Worm (Caenorhabditis elegans) whole organism, late embryonic: ENCODE results near the gene C55B6.5.
A peak's percentile ranks its signal among the peaks of the same experiment; 100 is the strongest.

Source experiments
- C08G9.2 ChIP-seq: sonication (generic microtip); optimal IDR thresholded peaks from 2 replicates; lab custom pipeline; 2016; ENCODE audit warnings: mild to moderate bottlenecking, missing genetic modification characterization, moderate library complexity, missing compliant biosample characterization
- K02D7.2 ChIP-seq: sonication (generic microtip); optimal IDR thresholded peaks from 2 replicates; lab custom pipeline; 2017; ENCODE audit warnings: mild to moderate bottlenecking, missing genetic modification characterization, missing compliant biosample characterization
- T23F11.4 ChIP-seq: fragments of 200-800 bp; sonication (Bioruptor generic); optimal IDR thresholded peaks from 2 replicates; lab custom pipeline; 2018; ENCODE audit warnings: mild to moderate bottlenecking, missing genetic modification characterization, missing compliant biosample characterization
- Y22D7AL.16 ChIP-seq: sonication (generic microtip); optimal IDR thresholded peaks from 2 replicates; lab custom pipeline; 2016; ENCODE audit warnings: missing genetic modification characterization, missing compliant biosample characterization
- ceh-14 ChIP-seq: sonication (generic microtip); optimal IDR thresholded peaks from 2 replicates; lab custom pipeline; 2016; ENCODE audit warnings: missing genotype, missing genetic modification characterization, missing compliant biosample characterization
- ceh-18 ChIP-seq: sonication (generic microtip); optimal IDR thresholded peaks from 2 replicates; lab custom pipeline; 2016; ENCODE audit warnings: missing genetic modification characterization, missing compliant biosample characterization
- ceh-19 ChIP-seq: fragments of 200-800 bp; sonication (Bioruptor generic); optimal IDR thresholded peaks from 2 replicates; lab custom pipeline; 2018; ENCODE audit warnings: mild to moderate bottlenecking, missing genetic modification characterization, missing compliant biosample characterization
- ceh-22 ChIP-seq: sonication (generic microtip); optimal IDR thresholded peaks from 2 replicates; lab custom pipeline; 2017; ENCODE audit warnings: missing biosample characterization, missing genetic modification characterization
- ceh-30 ChIP-seq: fragments of 150-350 bp; optimal IDR thresholded peaks from 2 replicates; lab custom pipeline; 2014; ENCODE audit warnings: missing biosample characterization, missing genetic modification characterization
- ceh-31 ChIP-seq: sonication (generic microtip); optimal IDR thresholded peaks from 2 replicates; lab custom pipeline; 2016; ENCODE audit warnings: missing genetic modification characterization, missing compliant biosample characterization
- ceh-34 ChIP-seq: sonication (generic microtip); optimal IDR thresholded peaks from 2 replicates; lab custom pipeline; 2016; ENCODE audit warnings: mild to moderate bottlenecking, missing genetic modification characterization, missing compliant biosample characterization
- ceh-45 ChIP-seq: fragments of 200-800 bp; sonication (Bioruptor generic); IDR thresholded peaks from 2 replicates; pipeline ENCODE4 v1.3.6; 2022; ENCODE audit warnings: missing genetic modification reagents, missing genetic modification characterization, missing compliant biosample characterization
- ceh-9 ChIP-seq: sonication (generic microtip); optimal IDR thresholded peaks from 2 replicates; lab custom pipeline; 2016; ENCODE audit warnings: mild to moderate bottlenecking, missing genetic modification characterization, inconsistent platforms, missing compliant biosample characterization
- dve-1 ChIP-seq: sonication (generic microtip); optimal IDR thresholded peaks from 2 replicates; lab custom pipeline; 2017; ENCODE audit warnings: antibody characterized with exemption, mild to moderate bottlenecking, missing genetic modification characterization, missing compliant biosample characterization
- elt-2 ChIP-seq: sonication (generic microtip); optimal IDR thresholded peaks from 2 replicates; lab custom pipeline; 2016; ENCODE audit warnings: missing genetic modification reagents, missing genetic modification characterization, missing compliant biosample characterization
- ets-4 ChIP-seq: sonication (generic microtip); optimal IDR thresholded peaks from 2 replicates; lab custom pipeline; 2016; ENCODE audit warnings: missing genetic modification characterization, missing compliant biosample characterization
- fkh-10 ChIP-seq: fragments of 150-350 bp; optimal IDR thresholded peaks from 2 replicates; lab custom pipeline; 2014; ENCODE audit warnings: missing biosample characterization, missing genetic modification reagents, missing genetic modification characterization
- fkh-6 ChIP-seq: sonication (generic microtip); optimal IDR thresholded peaks from 2 replicates; lab custom pipeline; 2016; ENCODE audit warnings: missing genetic modification characterization, missing compliant biosample characterization
- gmeb-2 ChIP-seq: sonication (generic microtip); optimal IDR thresholded peaks from 2 replicates; lab custom pipeline; 2016; ENCODE audit warnings: missing genetic modification characterization, inconsistent platforms, missing compliant biosample characterization
- hlh-15 ChIP-seq: sonication (generic microtip); optimal IDR thresholded peaks from 2 replicates; lab custom pipeline; 2016; ENCODE audit warnings: missing genetic modification characterization, missing compliant biosample characterization
- hlh-30 ChIP-seq: sonication (generic microtip); optimal IDR thresholded peaks from 2 replicates; lab custom pipeline; 2017; ENCODE audit warnings: antibody characterized with exemption, missing genetic modification characterization, missing compliant biosample characterization; ENCODE audit not compliant: insufficient read depth
- hlh-6 ChIP-seq: sonication (generic microtip); optimal IDR thresholded peaks from 2 replicates; lab custom pipeline; 2016; ENCODE audit warnings: missing genotype, missing genetic modification characterization, missing compliant biosample characterization
- hlh-8 ChIP-seq: sonication (generic microtip); optimal IDR thresholded peaks from 2 replicates; lab custom pipeline; 2016; ENCODE audit warnings: missing genotype, missing genetic modification characterization, missing compliant biosample characterization
- lim-6 ChIP-seq: sonication (generic microtip); optimal IDR thresholded peaks from 2 replicates; lab custom pipeline; 2016; ENCODE audit warnings: missing genetic modification characterization, missing compliant biosample characterization
- mec-3 ChIP-seq: sonication (generic microtip); optimal IDR thresholded peaks from 2 replicates; lab custom pipeline; 2016; ENCODE audit warnings: borderline replicate concordance, missing genetic modification characterization, missing compliant biosample characterization
- nhr-232 ChIP-seq: sonication (generic microtip); optimal IDR thresholded peaks from 2 replicates; lab custom pipeline; 2016; ENCODE audit warnings: missing genetic modification characterization, missing compliant biosample characterization
- npax-4 ChIP-seq: sonication (generic microtip); optimal IDR thresholded peaks from 2 replicates; lab custom pipeline; 2016; ENCODE audit warnings: missing genetic modification characterization, missing compliant biosample characterization
- pag-3 ChIP-seq: sonication (generic microtip); optimal IDR thresholded peaks from 2 replicates; lab custom pipeline; 2016; ENCODE audit warnings: missing compliant biosample characterization, missing genetic modification characterization, borderline replicate concordance
- pat-9 ChIP-seq: fragments of 200-800 bp; sonication (Bioruptor generic); optimal IDR thresholded peaks from 2 replicates; lab custom pipeline; 2018; ENCODE audit warnings: mild to moderate bottlenecking, missing genetic modification characterization, moderate library complexity, missing compliant biosample characterization
- pax-1 ChIP-seq: fragments of 150-350 bp; optimal IDR thresholded peaks from 2 replicates; lab custom pipeline; 2014; ENCODE audit warnings: missing biosample characterization, missing genetic modification characterization
- pha-2 ChIP-seq: sonication (generic microtip); optimal IDR thresholded peaks from 2 replicates; lab custom pipeline; 2017; ENCODE audit warnings: mild to moderate bottlenecking, missing genetic modification characterization, missing compliant biosample characterization
- pqm-1 ChIP-seq: sonication (generic microtip); optimal IDR thresholded peaks from 2 replicates; lab custom pipeline; 2016; ENCODE audit warnings: missing genetic modification characterization, missing compliant biosample characterization
- ref-2 ChIP-seq: sonication (generic microtip); optimal IDR thresholded peaks from 2 replicates; lab custom pipeline; 2016; ENCODE audit warnings: missing genetic modification characterization, missing compliant biosample characterization
- rnt-1 ChIP-seq: sonication (generic microtip); optimal IDR thresholded peaks from 2 replicates; lab custom pipeline; 2016; ENCODE audit warnings: missing genetic modification characterization, missing compliant biosample characterization
- syd-9 ChIP-seq: sonication (generic microtip); optimal IDR thresholded peaks from 2 replicates; lab custom pipeline; 2016; ENCODE audit warnings: mild to moderate bottlenecking, missing genetic modification characterization, moderate library complexity, missing compliant biosample characterization
- tbx-2 ChIP-seq: sonication (generic microtip); optimal IDR thresholded peaks from 2 replicates; lab custom pipeline; 2016; ENCODE audit warnings: missing genetic modification characterization, missing compliant biosample characterization
- tbx-7 ChIP-seq: sonication (generic microtip); optimal IDR thresholded peaks from 2 replicates; lab custom pipeline; 2016; ENCODE audit warnings: missing genotype, missing genetic modification characterization, missing compliant biosample characterization
- unc-42 ChIP-seq: sonication (generic microtip); optimal IDR thresholded peaks from 2 replicates; lab custom pipeline; 2016; ENCODE audit warnings: missing genotype, missing genetic modification characterization, missing compliant biosample characterization
- unc-86 ChIP-seq: sonication (generic microtip); optimal IDR thresholded peaks from 2 replicates; lab custom pipeline; 2016; ENCODE audit warnings: missing genetic modification characterization, missing compliant biosample characterization

C55B6.5 gene

DNA sequence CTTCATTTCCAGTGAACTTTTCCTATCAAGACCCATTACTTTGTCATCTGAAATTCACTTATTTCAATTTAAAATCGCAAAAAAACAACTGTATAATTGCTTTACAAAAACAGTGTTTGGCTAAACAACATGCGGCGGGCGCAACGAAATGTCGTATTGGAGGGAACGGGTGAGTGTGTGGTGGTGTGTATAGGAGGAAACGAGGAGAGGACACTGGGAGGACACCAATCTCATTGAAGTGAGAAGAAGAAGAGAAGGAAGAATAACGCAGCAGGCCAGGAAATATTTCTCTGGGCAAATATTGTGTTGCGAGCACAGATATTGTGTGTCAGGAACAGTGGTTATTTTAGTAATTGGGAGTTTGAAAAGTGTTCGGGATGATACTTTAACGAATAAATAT is 49.5 kb upstream of the C55B6.5 start, which contains the start of gene F46H5.4 (continued):
- TF ChIP-seq rnt-1 (tag; lab: Kevin White, UChicago) (no peak), ceh-30 (no peak), fkh-6 (tag; lab: Kevin White, UChicago) (no peak), ets-4 (tag; lab: Kevin White, UChicago) (no peak), npax-4 (no peak), ceh-19 (GFP tag; lab: Kevin White, UChicago) (peak; percentile 35), hlh-8 (tag; lab: Kevin White, UChicago) (no peak), pha-2 (tag; lab: Kevin White, UChicago) (no peak), Y22D7AL.16 (tag; lab: Kevin White, UChicago) (no peak), C08G9.2 (tag; lab: Kevin White, UChicago) (no peak), ceh-14 (tag; lab: Kevin White, UChicago) (no peak), ceh-45 (GFP tag; lab: Robert Waterston, UW) (no peak), dve-1 (tag; lab: Kevin White, UChicago) (no peak), ref-2 (tag; lab: Kevin White, UChicago) (peak; percentile 49), pax-1 (no peak), ceh-9 (tag; lab: Kevin White, UChicago) (no peak), ceh-31 (tag; lab: Kevin White, UChicago) (no peak), T23F11.4 (GFP tag; lab: Kevin White, UChicago) (no peak), unc-86 (tag; lab: Kevin White, UChicago) (no peak), ceh-18 (tag; lab: Kevin White, UChicago) (peak; percentile 2), pag-3 (tag; lab: Kevin White, UChicago) (no peak), tbx-7 (tag; lab: Kevin White, UChicago) (no peak), mec-3 (tag; lab: Kevin White, UChicago) (no peak), tbx-2 (tag; lab: Kevin White, UChicago) (peak; percentile 50), unc-42 (tag; lab: Kevin White, UChicago) (peak; percentile 56), hlh-30 (tag; lab: Kevin White, UChicago) (no peak), gmeb-2 (tag; lab: Kevin White, UChicago) (no peak)

ce11 chrX:7244756-7245155 is 39.7 kb upstream of the C55B6.5 start:
- TF ChIP-seq pqm-1 (tag; lab: Kevin White, UChicago), result no peak
- TF ChIP-seq hlh-6 (tag; lab: Kevin White, UChicago), result no peak
- peak; percentile 60 for TF ChIP-seq elt-2 (tag; lab: Kevin White, UChicago)
- no peak for TF ChIP-seq unc-86 (tag; lab: Kevin White, UChicago)

DNA sequence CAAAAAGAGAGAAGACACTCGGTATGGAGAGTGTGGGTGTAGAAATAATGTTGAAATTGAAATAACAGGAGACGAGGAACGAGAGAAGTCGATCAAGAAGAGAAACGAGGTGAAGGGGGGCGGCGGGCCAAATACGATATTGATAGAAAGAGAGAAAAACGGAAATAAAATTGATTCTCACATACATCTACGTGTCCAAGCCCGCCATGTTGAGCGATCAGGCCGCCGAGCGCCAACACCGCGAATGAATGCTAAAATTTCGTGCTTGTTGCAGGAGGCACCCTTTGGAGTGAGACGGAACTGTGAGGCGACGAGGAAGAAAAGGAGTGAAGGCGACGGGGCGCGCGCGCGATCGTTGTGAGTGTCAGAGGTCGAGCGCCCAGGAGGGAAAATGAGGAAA is 37.8 kb upstream of the C55B6.5 start, which contains the start of gene F46H5.7:
F46H5.7 (minus strand) TSS at position 106 of the 400 bp plus-strand sequence.
- peak; percentile 25 for TF ChIP-seq tbx-2 (tag; lab: Kevin White, UChicago)
- no peak for TF ChIP-seq nhr-232 (tag; lab: Kevin White, UChicago)

ce11 chrX:7242119-7242518 is 37.0 kb upstream of the C55B6.5 start:
- no peak for TF ChIP-seq gmeb-2 (tag; lab: Kevin White, UChicago)
- no peak for TF ChIP-seq hlh-15 (tag; lab: Kevin White, UChicago)
- TF ChIP-seq lim-6 (tag; lab: Kevin White, UChicago), result no peak
- no peak for TF ChIP-seq pat-9
- TF ChIP-seq ceh-45 (GFP tag; lab: Robert Waterston, UW), result no peak
- TF ChIP-seq ceh-22 (tag; lab: Kevin White, UChicago), result no peak
- no peak for TF ChIP-seq fkh-10
- TF ChIP-seq tbx-7 (tag; lab: Kevin White, UChicago), result no peak
- no peak for TF ChIP-seq pqm-1 (tag; lab: Kevin White, UChicago)
- TF ChIP-seq ref-2 (tag; lab: Kevin White, UChicago), result no peak
- no peak for TF ChIP-seq K02D7.2 (tag; lab: Kevin White, UChicago)
- TF ChIP-seq syd-9, result no peak
- TF ChIP-seq ceh-9 (tag; lab: Kevin White, UChicago), result no peak
- TF ChIP-seq C08G9.2 (tag; lab: Kevin White, UChicago), result no peak
- no peak for TF ChIP-seq ets-4 (tag; lab: Kevin White, UChicago)
- no peak for TF ChIP-seq ceh-30
- TF ChIP-seq ceh-18 (tag; lab: Kevin White, UChicago), result no peak
- TF ChIP-seq hlh-30 (tag; lab: Kevin White, UChicago), result no peak
- TF ChIP-seq ceh-34 (tag; lab: Kevin White, UChicago), result no peak
- no peak for TF ChIP-seq elt-2 (tag; lab: Kevin White, UChicago)
